Fruit fly (Drosophila melanogaster) whole organism, embryonic: Measurements from ENCODE around the gene Dpm3.

Source experiments
- ATbp ChIP-seq: fragments of 200-800 bp; sonication (Bioruptor generic); optimal IDR thresholded peaks from 2 replicates; lab custom pipeline; 2017; ENCODE audit warnings: missing biosample characterization, mild to moderate bottlenecking, missing genetic modification characterization, missing genetic modification reagents
- B-H1 ChIP-seq: fragments of 200-800 bp; sonication (Bioruptor generic); IDR thresholded peaks from 3 replicates; pipeline ENCODE4 v1.3.6; 2022; ENCODE audit warnings: missing biosample characterization, missing genetic modification characterization
- CG12071 ChIP-seq: fragments of 200-800 bp; sonication (Bioruptor generic); optimal IDR thresholded peaks from 3 replicates; lab custom pipeline; 2018; ENCODE audit warnings: missing biosample characterization, mild to moderate bottlenecking, missing genetic modification characterization
- CG12104 ChIP-seq: fragments of 200-800 bp; sonication (Bioruptor generic); optimal IDR thresholded peaks from 3 replicates; lab custom pipeline; 2016; ENCODE audit warnings: missing biosample characterization, missing genetic modification characterization
- CG13894 ChIP-seq: fragments of 200-800 bp; sonication (Bioruptor generic); optimal IDR thresholded peaks from 3 replicates; lab custom pipeline; 2018; ENCODE audit warnings: missing biosample characterization, mild to moderate bottlenecking, missing genetic modification characterization, moderate library complexity
- CG14710 ChIP-seq: fragments of 200-800 bp; sonication (Bioruptor generic); optimal IDR thresholded peaks from 3 replicates; lab custom pipeline; 2019; ENCODE audit warnings: missing biosample characterization, mild to moderate bottlenecking, missing genetic modification characterization, moderate library complexity
- CG16815 ChIP-seq: fragments of 200-800 bp; sonication (Bioruptor generic); optimal IDR thresholded peaks from 3 replicates; lab custom pipeline; 2017; ENCODE audit warnings: missing biosample characterization, mild to moderate bottlenecking, missing genetic modification characterization
- CG2199 ChIP-seq: fragments of 200-800 bp; sonication (Bioruptor generic); IDR thresholded peaks from 3 replicates; pipeline ENCODE4 v1.3.6; 2022; ENCODE audit warnings: missing biosample characterization, missing genetic modification characterization
- CG33213 ChIP-seq: fragments of 200-800 bp; sonication (Bioruptor generic); optimal IDR thresholded peaks from 3 replicates; lab custom pipeline; 2016; ENCODE audit warnings: missing biosample characterization, missing genetic modification characterization
- CG34422 ChIP-seq: fragments of 200-800 bp; sonication (Bioruptor generic); IDR thresholded peaks from 3 replicates; pipeline ENCODE4 v1.3.6; 2022; ENCODE audit warnings: missing biosample characterization, missing genetic modification characterization
- CG5245 ChIP-seq: fragments of 200-800 bp; sonication (Bioruptor generic); optimal IDR thresholded peaks from 3 replicates; lab custom pipeline; 2016; ENCODE audit warnings: missing biosample characterization, missing genetic modification characterization
- CG8089 ChIP-seq: fragments of 200-800 bp; sonication (Bioruptor generic); optimal IDR thresholded peaks from 3 replicates; lab custom pipeline; 2016; ENCODE audit warnings: missing biosample characterization, missing genetic modification characterization
- CG9932 ChIP-seq: fragments of 200-800 bp; sonication (Bioruptor generic); IDR thresholded peaks from 2 replicates; pipeline ENCODE4 v1.3.6; 2022; ENCODE audit warnings: missing biosample characterization, missing genetic modification characterization
- CTCF ChIP-seq: fragments of 200-800 bp; sonication (Bioruptor generic); optimal IDR thresholded peaks from 2 replicates; lab custom pipeline; 2017; ENCODE audit warnings: missing biosample characterization, mild to moderate bottlenecking, missing genetic modification characterization, moderate library complexity
- CkIIα-i1 ChIP-seq: fragments of 200-800 bp; sonication (Bioruptor generic); IDR thresholded peaks from 2 replicates; pipeline ENCODE4 v1.3.6; 2022; ENCODE audit warnings: missing biosample characterization, missing genetic modification characterization
- Dp ChIP-seq: fragments of 200-800 bp; sonication (Bioruptor generic); optimal IDR thresholded peaks from 2 replicates; lab custom pipeline; 2018; ENCODE audit warnings: missing biosample characterization, mild to moderate bottlenecking, missing genetic modification characterization, moderate library complexity
- Ets65A ChIP-seq: fragments of 200-800 bp; sonication (Bioruptor generic); peaks from one replicate; lab custom pipeline; 2016; ENCODE audit warnings: missing biosample characterization, missing genetic modification characterization
- H15 ChIP-seq: fragments of 200-800 bp; sonication (Bioruptor generic); IDR thresholded peaks from 3 replicates; pipeline ENCODE4 v1.3.6; 2022; ENCODE audit warnings: missing biosample characterization, missing genetic modification characterization
- Lhr ChIP-seq: fragments of 200-800 bp; sonication (Bioruptor generic); optimal IDR thresholded peaks from 3 replicates; lab custom pipeline; 2017; ENCODE audit warnings: mild to moderate bottlenecking, missing biosample characterization, missing genetic modification reagents, missing genetic modification characterization
- MESR4 ChIP-seq: fragments of 200-800 bp; sonication (Bioruptor generic); optimal IDR thresholded peaks from 2 replicates; lab custom pipeline; 2018; ENCODE audit warnings: missing biosample characterization, mild to moderate bottlenecking, missing genetic modification characterization, moderate library complexity
- MTF-1 ChIP-seq: fragments of 200-800 bp; sonication (Bioruptor generic); optimal IDR thresholded peaks from 2 replicates; lab custom pipeline; 2018; ENCODE audit warnings: missing biosample characterization, mild to moderate bottlenecking, missing genetic modification characterization, borderline replicate concordance
- Med ChIP-seq: fragments of 200-800 bp; sonication (Bioruptor generic); peaks from one replicate; lab custom pipeline; 2016; ENCODE audit warnings: missing biosample characterization, missing genetic modification characterization, mild to moderate bottlenecking, inconsistent platforms, moderate library complexity
- Mrtf ChIP-seq: fragments of 200-800 bp; sonication (Bioruptor generic); IDR thresholded peaks from 3 replicates; pipeline ENCODE4 v1.3.6; 2022; ENCODE audit warnings: missing biosample characterization, missing genetic modification characterization
- NC2β ChIP-seq: fragments of 200-800 bp; sonication (Bioruptor generic); optimal IDR thresholded peaks from 2 replicates; lab custom pipeline; 2016; ENCODE audit warnings: missing biosample characterization, missing genetic modification characterization
- NFAT ChIP-seq: fragments of 200-800 bp; sonication (Bioruptor generic); IDR thresholded peaks from 2 replicates; pipeline ENCODE4 v1.3.6; 2022; ENCODE audit warnings: missing biosample characterization, missing genetic modification characterization
- Ssrp ChIP-seq: fragments of 200-800 bp; sonication (Bioruptor generic); optimal IDR thresholded peaks from 2 replicates; lab custom pipeline; 2018; ENCODE audit warnings: missing biosample characterization, mild to moderate bottlenecking, missing genetic modification characterization, moderate library complexity
- ab ChIP-seq: fragments of 200-800 bp; sonication (Bioruptor generic); optimal IDR thresholded peaks from 2 replicates; lab custom pipeline; 2016; ENCODE audit warnings: missing biosample characterization, missing genetic modification characterization
- bbx ChIP-seq: fragments of 200-800 bp; sonication (Bioruptor generic); IDR thresholded peaks from 2 replicates; pipeline ENCODE4 v1.3.6; 2022; ENCODE audit warnings: missing biosample characterization, missing genetic modification characterization; ENCODE audit not compliant: partially characterized antibody
- bigmax ChIP-seq: fragments of 200-800 bp; sonication (Bioruptor generic); optimal IDR thresholded peaks from 2 replicates; lab custom pipeline; 2018; ENCODE audit warnings: missing biosample characterization, mild to moderate bottlenecking, missing genetic modification characterization
- cas ChIP-seq: fragments of 200-800 bp; sonication (Bioruptor generic); IDR thresholded peaks from 2 replicates; pipeline ENCODE4 v1.3.6; 2022; ENCODE audit warnings: missing biosample characterization, missing genetic modification characterization
- cg ChIP-seq: fragments of 200-800 bp; sonication (Bioruptor generic); optimal IDR thresholded peaks from 3 replicates; lab custom pipeline; 2019; ENCODE audit warnings: missing biosample characterization, mild to moderate bottlenecking, missing genetic modification characterization, moderate library complexity
- croc ChIP-seq: fragments of 200-800 bp; sonication (Bioruptor generic); conservative IDR thresholded peaks from 3 replicates; pipeline ENCODE4 v1.3.6; 2022; ENCODE audit warnings: missing biosample characterization, missing genetic modification characterization
- ems ChIP-seq: fragments of 200-800 bp; sonication (Bioruptor generic); optimal IDR thresholded peaks from 3 replicates; lab custom pipeline; 2016; ENCODE audit warnings: missing biosample characterization, missing genetic modification characterization
- fd96Cb ChIP-seq: fragments of 200-800 bp; sonication (Bioruptor generic); optimal IDR thresholded peaks from 2 replicates; lab custom pipeline; 2018; ENCODE audit warnings: missing biosample characterization, mild to moderate bottlenecking, missing genetic modification characterization, moderate library complexity
- jigr1 ChIP-seq: fragments of 200-800 bp; sonication (Bioruptor generic); IDR thresholded peaks from 3 replicates; pipeline ENCODE4 v1.3.6; 2022; ENCODE audit warnings: missing biosample characterization, missing genetic modification characterization
- jumu ChIP-seq: fragments of 200-800 bp; sonication (Bioruptor generic); optimal IDR thresholded peaks from 3 replicates; lab custom pipeline; 2016; ENCODE audit warnings: missing biosample characterization, missing genetic modification characterization
- lov ChIP-seq, 2 experiments: fragments of 200-800 bp in 1 of 2; fragments of >200 bp in 1 of 2; sonication (Bioruptor generic) in 1 of 2; IDR thresholded peaks in 1 of 2; optimal IDR thresholded peaks in 1 of 2; 2 replicates in 1 of 2; 3 replicates in 1 of 2; pipeline versions ENCODE4 v1.3.6 to Lab custom; 2017 to 2022; ENCODE audit warnings: missing biosample characterization in 1 of 2, missing genetic modification characterization in 1 of 2
- mirr ChIP-seq: fragments of 200-800 bp; sonication (Bioruptor generic); optimal IDR thresholded peaks from 3 replicates; lab custom pipeline; 2018; ENCODE audit warnings: missing biosample characterization, mild to moderate bottlenecking, missing genetic modification characterization
- odd ChIP-seq: fragments of 200-800 bp; sonication (Bioruptor generic); optimal IDR thresholded peaks from 2 replicates; lab custom pipeline; 2017; ENCODE audit warnings: missing biosample characterization, mild to moderate bottlenecking, missing genetic modification characterization
- pfk ChIP-seq: fragments of 200-800 bp; sonication (Bioruptor generic); optimal IDR thresholded peaks from 2 replicates; lab custom pipeline; 2018; ENCODE audit warnings: missing biosample characterization, mild to moderate bottlenecking, missing genetic modification characterization, moderate library complexity
- phol ChIP-seq: fragments of 200-800 bp; sonication (Bioruptor generic); optimal IDR thresholded peaks from 3 replicates; lab custom pipeline; 2018; ENCODE audit warnings: missing biosample characterization, mild to moderate bottlenecking, missing genetic modification characterization, moderate library complexity
- pum ChIP-seq: fragments of 200-800 bp; sonication (Bioruptor generic); optimal IDR thresholded peaks from 2 replicates; lab custom pipeline; 2016; ENCODE audit warnings: missing biosample characterization, missing genetic modification characterization
- ranshi ChIP-seq: fragments of 200-800 bp; sonication (Bioruptor generic); IDR thresholded peaks from 2 replicates; pipeline ENCODE4 v1.3.6; 2022; ENCODE audit warnings: missing biosample characterization, missing genetic modification characterization
- rib ChIP-seq: fragments of 200-800 bp; sonication (Bioruptor generic); IDR thresholded peaks from 2 replicates; pipeline ENCODE4 v1.3.6; 2022; ENCODE audit warnings: missing biosample characterization, missing genetic modification characterization
- ro ChIP-seq: fragments of 200-800 bp; sonication (Bioruptor generic); IDR thresholded peaks from 2 replicates; pipeline ENCODE4 v1.3.6; 2022; ENCODE audit warnings: missing biosample characterization, missing genetic modification characterization
- sim ChIP-seq: fragments of 200-800 bp; sonication (Bioruptor generic); IDR thresholded peaks from 2 replicates; pipeline ENCODE4 v1.3.6; 2022; ENCODE audit warnings: missing biosample characterization, missing genetic modification characterization
- sob ChIP-seq: fragments of 200-800 bp; sonication (Bioruptor generic); IDR thresholded peaks from 2 replicates; pipeline ENCODE4 v1.3.6; 2022; ENCODE audit warnings: missing biosample characterization, missing genetic modification characterization
- stwl ChIP-seq: fragments of 200-800 bp; sonication (Bioruptor generic); optimal IDR thresholded peaks from 3 replicates; lab custom pipeline; 2018; ENCODE audit warnings: missing biosample characterization, mild to moderate bottlenecking, missing genetic modification characterization, moderate library complexity
- vvl ChIP-seq: fragments of 200-800 bp; sonication (Bioruptor generic); IDR thresholded peaks from 2 replicates; pipeline ENCODE4 v1.3.6; 2022; ENCODE audit warnings: missing biosample characterization, missing genetic modification characterization
- wdn ChIP-seq: fragments of 200-800 bp; sonication (Bioruptor generic); IDR thresholded peaks from 2 replicates; pipeline ENCODE4 v1.3.6; 2022; ENCODE audit warnings: missing biosample characterization, missing genetic modification characterization
- wek ChIP-seq: fragments of 200-800 bp; sonication (Bioruptor generic); optimal IDR thresholded peaks from 3 replicates; lab custom pipeline; 2018; ENCODE audit warnings: missing biosample characterization, mild to moderate bottlenecking, missing genetic modification characterization, moderate library complexity

Gene Dpm3

dm6 chr3R:13446489-13446888, 43.6 kb upstream of the Dpm3 start (continued):
- peak; percentile 42 for TF ChIP-seq CG14710 (tag; lab: Kevin White, UChicago)
- TF ChIP-seq pum (GFP tag; lab: Kevin White, UChicago): no peak
- TF ChIP-seq phol (tag; lab: Kevin White, UChicago): peak; percentile 65

dm6 chr3R:13446048-13446447, 43.2 kb upstream of the Dpm3 start:
- TF ChIP-seq ab (no peak), CTCF (no peak), ATbp (GFP tag; lab: Kevin White, UChicago) (peak; percentile 35), stwl (tag; lab: Kevin White, UChicago) (no peak), CG16815 (GFP tag; lab: Kevin White, UChicago) (no peak), bigmax (no peak), CG13894 (tag; lab: Kevin White, UChicago) (peak; percentile 28), cas (no peak), CG2199 (GFP tag; lab: Robert Waterston, UW) (peak; percentile 76; the same call in 1 of the 3 replicates), lov (optimal IDR thresholded peaks at IDR 0.05; lab: Kevin White, UChicago) (no peak), lov (GFP tag; IDR thresholded peaks at IDR 0.05; lab: Robert Waterston, UW) (no peak), CG12104 (GFP tag; lab: Kevin White, UChicago) (no peak), croc (GFP tag; lab: Robert Waterston, UW) (no peak), pfk (GFP tag; lab: Kevin White, UChicago) (no peak), cg (no peak), CG8089 (no peak), jigr1 (no peak), Ets65A (GFP tag; lab: Kevin White, UChicago) (peak; percentile 51), rib (GFP tag; lab: Robert Waterston, UW) (0 out of 2 replicates have a peak, but pooled peaks have one; percentile 34), ranshi (GFP tag; lab: Robert Waterston, UW) (no peak), mirr (peak; percentile 69), B-H1 (GFP tag; lab: Robert Waterston, UW) (no peak), Lhr (GFP tag; lab: Kevin White, UChicago) (no peak), fd96Cb (tag; lab: Kevin White, UChicago) (no peak), CG34422 (no peak), Mrtf (GFP tag; lab: Robert Waterston, UW) (no peak), wek (GFP tag; lab: Kevin White, UChicago) (no peak), sim (GFP tag; lab: Robert Waterston, UW) (no peak), CG5245 (GFP tag; lab: Kevin White, UChicago) (no peak), ro (GFP tag; lab: Robert Waterston, UW) (no peak), CG33213 (GFP tag; lab: Kevin White, UChicago) (no peak), odd (GFP tag; lab: Kevin White, UChicago) (no peak), CkIIα-i1 (GFP tag; lab: Robert Waterston, UW) (no peak), Med (GFP tag; lab: Kevin White, UChicago) (peak; percentile 33), ems (no peak), sob (GFP tag; lab: Robert Waterston, UW) (no peak), MESR4 (GFP tag; lab: Kevin White, UChicago) (no peak), wdn (GFP tag; lab: Robert Waterston, UW) (no peak), H15 (GFP tag; lab: Robert Waterston, UW) (no peak), vvl (0 out of 2 replicates have a peak, but pooled peaks have one; percentile 27), NFAT (GFP tag; lab: Robert Waterston, UW) (no peak), Dp (GFP tag; lab: Kevin White, UChicago) (no peak), NC2β (no peak), jumu (GFP tag; lab: Kevin White, UChicago) (no peak), Ssrp (no peak), MTF-1 (GFP tag; lab: Kevin White, UChicago) (no peak), bbx (GFP tag; lab: Robert Waterston, UW) (no peak), CG12071 (peak; percentile 52), CG9932 (GFP tag; lab: Robert Waterston, UW) (peak; percentile 16; the same call in 1 of the 2 replicates)
